Fruit fly (Drosophila melanogaster) whole organism, prepupa: ENCODE results near the gene ND-B17.

Experiments
- Blimp-1 ChIP-seq: fragments of 200-800 bp; sonication (Bioruptor generic); optimal IDR thresholded peaks from 3 replicates; lab custom pipeline; 2017; ENCODE audit warnings: missing biosample characterization, missing genetic modification characterization, mild to moderate bottlenecking, moderate library complexity, missing genetic modification reagents
- CG10669 ChIP-seq: fragments of 200-800 bp; sonication (Bioruptor generic); optimal IDR thresholded peaks from 3 replicates; lab custom pipeline; 2018; ENCODE audit warnings: missing biosample characterization, mild to moderate bottlenecking, missing genetic modification characterization, moderate library complexity
- CG11294 ChIP-seq: fragments of 200-800 bp; sonication (Bioruptor generic); IDR thresholded peaks from 2 replicates; pipeline ENCODE4 v1.3.6; 2022; ENCODE audit warnings: missing biosample characterization, missing genetic modification characterization
- CG34406 ChIP-seq: fragments of 200-800 bp; sonication (Bioruptor generic); optimal IDR thresholded peaks from 3 replicates; lab custom pipeline; 2016; ENCODE audit warnings: missing biosample characterization, missing genetic modification characterization
- CG6276 ChIP-seq: fragments of 200-800 bp; sonication (Bioruptor generic); optimal IDR thresholded peaks from 2 replicates; lab custom pipeline; 2017; ENCODE audit warnings: missing biosample characterization, mild to moderate bottlenecking, missing genetic modification characterization
- CG6808 ChIP-seq: fragments of 200-800 bp; sonication (Bioruptor generic); optimal IDR thresholded peaks from 3 replicates; lab custom pipeline; 2017; ENCODE audit warnings: missing biosample characterization, missing genetic modification characterization, mild to moderate bottlenecking, moderate library complexity, missing genetic modification reagents
- CG8632 ChIP-seq: fragments of 200-800 bp; sonication (Bioruptor generic); optimal IDR thresholded peaks from 3 replicates; lab custom pipeline; 2016; ENCODE audit warnings: missing biosample characterization, missing genetic modification characterization
- Gug ChIP-seq: fragments of 200-800 bp; sonication (Bioruptor generic); IDR thresholded peaks from 2 replicates; pipeline ENCODE4 v1.3.6; 2022; ENCODE audit warnings: missing biosample characterization, missing genetic modification characterization
- Smox ChIP-seq: fragments of 200-800 bp; sonication (Bioruptor generic); optimal IDR thresholded peaks from 3 replicates; lab custom pipeline; 2016; ENCODE audit warnings: missing biosample characterization, missing genetic modification characterization
- cyc ChIP-seq: fragments of 200-800 bp; sonication (Bioruptor generic); optimal IDR thresholded peaks from 3 replicates; lab custom pipeline; 2016; ENCODE audit warnings: missing biosample characterization, missing genetic modification characterization
- eg ChIP-seq: fragments of 200-800 bp; sonication (Bioruptor generic); IDR thresholded peaks from 3 replicates; pipeline ENCODE4 v1.3.6; 2022; ENCODE audit warnings: missing biosample characterization, missing genetic modification characterization
- esn ChIP-seq: fragments of 200-800 bp; sonication (Bioruptor generic); optimal IDR thresholded peaks from 2 replicates; lab custom pipeline; 2016; ENCODE audit warnings: missing biosample characterization, mild to moderate bottlenecking, missing genetic modification characterization, moderate library complexity
- svp ChIP-seq: fragments of 200-800 bp; sonication (Bioruptor generic); peaks from one replicate; lab custom pipeline; 2016; ENCODE audit warnings: missing biosample characterization, missing genetic modification characterization
- topi ChIP-seq: fragments of 200-800 bp; sonication (Bioruptor generic); optimal IDR thresholded peaks from 3 replicates; lab custom pipeline; 2016; ENCODE audit warnings: missing biosample characterization, missing genetic modification characterization

dm6 chr2L:15746600-15747393 is 4.1 kb downstream of the ND-B17 start:
- TF ChIP-seq cyc (GFP tag; lab: Kevin White, UChicago) (peak; percentile 75), CG6808 (GFP tag; lab: Kevin White, UChicago) (no peak), topi (GFP tag; lab: Kevin White, UChicago) (peak; percentile 66), Smox (GFP tag; lab: Kevin White, UChicago) (peak; percentile 66), CG11294 (GFP tag; lab: Robert Waterston, UW) (no peak), CG34406 (GFP tag; lab: Kevin White, UChicago) (peak; percentile 90), Gug (peak; percentile 36; the same call in 1 of the 2 replicates), esn (peak; percentile 82), svp (GFP tag; lab: Kevin White, UChicago) (peak; percentile 78), Blimp-1 (peak; percentile 73), CG6276 (GFP tag; lab: Kevin White, UChicago) (no peak), CG10669 (GFP tag; lab: Kevin White, UChicago) (peak; percentile 77), CG8632 (GFP tag; lab: Kevin White, UChicago) (peak; percentile 86), eg (GFP tag; lab: Robert Waterston, UW) (no peak; the same call in 1 of the 3 replicates)
